Worm (Caenorhabditis elegans) whole organism, late embryonic: ENCODE data around the gene Y105C5B.20.
A peak's percentile ranks its signal among the peaks of the same experiment; 100 is the strongest.

Experiments used
- K09A11.1 ChIP-seq: sonication (generic microtip); optimal IDR thresholded peaks from 2 replicates; lab custom pipeline; 2017; ENCODE audit warnings: antibody characterized with exemption, mild to moderate bottlenecking, missing genetic modification characterization, missing compliant biosample characterization; ENCODE audit not compliant: insufficient read depth
- ceh-18 ChIP-seq: sonication (generic microtip); optimal IDR thresholded peaks from 2 replicates; lab custom pipeline; 2016; ENCODE audit warnings: missing genetic modification characterization, missing compliant biosample characterization
- ceh-19 ChIP-seq: fragments of 200-800 bp; sonication (Bioruptor generic); optimal IDR thresholded peaks from 2 replicates; lab custom pipeline; 2018; ENCODE audit warnings: mild to moderate bottlenecking, missing genetic modification characterization, missing compliant biosample characterization
- ceh-2 ChIP-seq: sonication (generic microtip); optimal IDR thresholded peaks from 2 replicates; lab custom pipeline; 2016; ENCODE audit warnings: missing genotype, missing genetic modification characterization, missing compliant biosample characterization
- ceh-24 ChIP-seq: sonication (generic microtip); optimal IDR thresholded peaks from 2 replicates; lab custom pipeline; 2016; ENCODE audit warnings: mild to moderate bottlenecking, missing genetic modification characterization, missing compliant biosample characterization
- ceh-30 ChIP-seq: fragments of 150-350 bp; optimal IDR thresholded peaks from 2 replicates; lab custom pipeline; 2014; ENCODE audit warnings: missing biosample characterization, missing genetic modification characterization
- ceh-31 ChIP-seq: sonication (generic microtip); optimal IDR thresholded peaks from 2 replicates; lab custom pipeline; 2016; ENCODE audit warnings: missing genetic modification characterization, missing compliant biosample characterization
- ceh-34 ChIP-seq: sonication (generic microtip); optimal IDR thresholded peaks from 2 replicates; lab custom pipeline; 2016; ENCODE audit warnings: mild to moderate bottlenecking, missing genetic modification characterization, missing compliant biosample characterization
- ceh-45 ChIP-seq: fragments of 200-800 bp; sonication (Bioruptor generic); IDR thresholded peaks from 2 replicates; pipeline ENCODE4 v1.3.6; 2022; ENCODE audit warnings: missing genetic modification reagents, missing genetic modification characterization, missing compliant biosample characterization
- ceh-6 ChIP-seq: fragments of 200-800 bp; sonication (Bioruptor generic); optimal IDR thresholded peaks from 2 replicates; lab custom pipeline; 2018; ENCODE audit warnings: mild to moderate bottlenecking, missing genetic modification characterization, missing compliant biosample characterization
- ceh-9 ChIP-seq: sonication (generic microtip); optimal IDR thresholded peaks from 2 replicates; lab custom pipeline; 2016; ENCODE audit warnings: mild to moderate bottlenecking, missing genetic modification characterization, inconsistent platforms, missing compliant biosample characterization
- elt-2 ChIP-seq: sonication (generic microtip); optimal IDR thresholded peaks from 2 replicates; lab custom pipeline; 2016; ENCODE audit warnings: missing genetic modification reagents, missing genetic modification characterization, missing compliant biosample characterization
- elt-4 ChIP-seq: sonication (generic microtip); optimal IDR thresholded peaks from 2 replicates; lab custom pipeline; 2016; ENCODE audit warnings: missing genetic modification characterization, missing compliant biosample characterization
- ets-4 ChIP-seq: sonication (generic microtip); optimal IDR thresholded peaks from 2 replicates; lab custom pipeline; 2016; ENCODE audit warnings: missing genetic modification characterization, missing compliant biosample characterization
- fkh-10 ChIP-seq: fragments of 150-350 bp; optimal IDR thresholded peaks from 2 replicates; lab custom pipeline; 2014; ENCODE audit warnings: missing biosample characterization, missing genetic modification reagents, missing genetic modification characterization
- gmeb-2 ChIP-seq: sonication (generic microtip); optimal IDR thresholded peaks from 2 replicates; lab custom pipeline; 2016; ENCODE audit warnings: missing genetic modification characterization, inconsistent platforms, missing compliant biosample characterization
- hlh-6 ChIP-seq: sonication (generic microtip); optimal IDR thresholded peaks from 2 replicates; lab custom pipeline; 2016; ENCODE audit warnings: missing genotype, missing genetic modification characterization, missing compliant biosample characterization
- hlh-8 ChIP-seq: sonication (generic microtip); optimal IDR thresholded peaks from 2 replicates; lab custom pipeline; 2016; ENCODE audit warnings: missing genotype, missing genetic modification characterization, missing compliant biosample characterization
- lim-6 ChIP-seq: sonication (generic microtip); optimal IDR thresholded peaks from 2 replicates; lab custom pipeline; 2016; ENCODE audit warnings: missing genetic modification characterization, missing compliant biosample characterization
- nfya-1 ChIP-seq: sonication (generic microtip); optimal IDR thresholded peaks from 2 replicates; lab custom pipeline; 2017; ENCODE audit warnings: missing genetic modification characterization, mild to moderate bottlenecking, missing compliant biosample characterization, antibody characterized with exemption, moderate library complexity
- odd-2 ChIP-seq: sonication (generic microtip); optimal IDR thresholded peaks from 2 replicates; lab custom pipeline; 2017; ENCODE audit warnings: antibody characterized with exemption, mild to moderate bottlenecking, missing genetic modification characterization, missing compliant biosample characterization
- pag-3 ChIP-seq: sonication (generic microtip); optimal IDR thresholded peaks from 2 replicates; lab custom pipeline; 2016; ENCODE audit warnings: missing compliant biosample characterization, missing genetic modification characterization, borderline replicate concordance
- pat-9 ChIP-seq: fragments of 200-800 bp; sonication (Bioruptor generic); optimal IDR thresholded peaks from 2 replicates; lab custom pipeline; 2018; ENCODE audit warnings: mild to moderate bottlenecking, missing genetic modification characterization, moderate library complexity, missing compliant biosample characterization
- pha-2 ChIP-seq: sonication (generic microtip); optimal IDR thresholded peaks from 2 replicates; lab custom pipeline; 2017; ENCODE audit warnings: mild to moderate bottlenecking, missing genetic modification characterization, missing compliant biosample characterization
- pros-1 ChIP-seq: fragments of 150-350 bp; optimal IDR thresholded peaks from 2 replicates; lab custom pipeline; 2014; ENCODE audit warnings: missing biosample characterization, missing genetic modification reagents, missing genetic modification characterization
- ref-2 ChIP-seq: sonication (generic microtip); optimal IDR thresholded peaks from 2 replicates; lab custom pipeline; 2016; ENCODE audit warnings: missing genetic modification characterization, missing compliant biosample characterization
- sdc-2 ChIP-seq: sonication (generic microtip); optimal IDR thresholded peaks from 2 replicates; lab custom pipeline; 2016; ENCODE audit warnings: missing genotype, missing genetic modification characterization, missing compliant biosample characterization
- sox-4 ChIP-seq: sonication (generic microtip); optimal IDR thresholded peaks from 2 replicates; lab custom pipeline; 2017; ENCODE audit warnings: mild to moderate bottlenecking, missing genetic modification characterization, inconsistent platforms, missing compliant biosample characterization
- tbx-2 ChIP-seq: sonication (generic microtip); optimal IDR thresholded peaks from 2 replicates; lab custom pipeline; 2016; ENCODE audit warnings: missing genetic modification characterization, missing compliant biosample characterization
- ttx-3 ChIP-seq: sonication (generic microtip); optimal IDR thresholded peaks from 2 replicates; lab custom pipeline; 2016; ENCODE audit warnings: missing genetic modification reagents, missing genetic modification characterization, missing compliant biosample characterization
- zip-5 ChIP-seq: sonication (generic microtip); optimal IDR thresholded peaks from 2 replicates; lab custom pipeline; 2016; ENCODE audit warnings: missing genetic modification characterization, missing compliant biosample characterization
- ztf-16 ChIP-seq: sonication (generic microtip); optimal IDR thresholded peaks from 2 replicates; lab custom pipeline; 2017; ENCODE audit warnings: missing genetic modification characterization, missing compliant biosample characterization

Y105C5B.20 gene

ce11 chrIV:15991416-15991815, 3.0 kb downstream of the Y105C5B.20 start:
- no peak for TF ChIP-seq sox-4 (tag; lab: Kevin White, UChicago)
- TF ChIP-seq pat-9 (tag; lab: Kevin White, UChicago): no peak
- TF ChIP-seq ceh-45 (GFP tag; lab: Robert Waterston, UW): no peak
- no peak for TF ChIP-seq odd-2
- no peak for TF ChIP-seq ceh-24 (tag; lab: Kevin White, UChicago)
- TF ChIP-seq elt-4: no peak
- TF ChIP-seq pros-1 (tag; lab: Kevin White, UChicago): no peak
- TF ChIP-seq pag-3 (tag; lab: Kevin White, UChicago): no peak
- TF ChIP-seq ceh-6 (GFP tag; lab: Kevin White, UChicago): no peak
- no peak for TF ChIP-seq ztf-16 (tag; lab: Kevin White, UChicago)
- TF ChIP-seq ceh-9 (tag; lab: Kevin White, UChicago): no peak
- no peak for TF ChIP-seq elt-2 (tag; lab: Kevin White, UChicago)
- TF ChIP-seq ceh-19 (GFP tag; lab: Kevin White, UChicago): no peak
- TF ChIP-seq ttx-3 (tag; lab: Kevin White, UChicago): no peak

ce11 chrIV:15983920-15984631, 10.3 kb downstream of the Y105C5B.20 start, which contains the start of gene Y105C5B.19:
Gene Y105C5B.19 (minus strand): TSS chrIV:15983970.
- TF ChIP-seq ceh-31 (tag; lab: Kevin White, UChicago): peak; percentile 42
- no peak for TF ChIP-seq ceh-30 (tag; lab: Kevin White, UChicago)
- TF ChIP-seq gmeb-2 (tag; lab: Kevin White, UChicago): no peak
- TF ChIP-seq ceh-2 (tag; lab: Kevin White, UChicago): peak; percentile 1
- TF ChIP-seq nfya-1 (tag; lab: Kevin White, UChicago): peak; percentile 72

ce11 chrIV:15964307-15964706, 30.1 kb downstream of the Y105C5B.20 start, which contains the start of gene Y105C5B.18:
Gene Y105C5B.18 (plus strand): TSS chrIV:15964607.
- TF ChIP-seq fkh-10 (GFP tag; lab: Kevin White, UChicago) (no peak), ref-2 (tag; lab: Kevin White, UChicago) (no peak), ceh-34 (tag; lab: Kevin White, UChicago) (no peak), zip-5 (tag; lab: Kevin White, UChicago) (no peak), K09A11.1 (tag; lab: Kevin White, UChicago) (no peak), ceh-30 (tag; lab: Kevin White, UChicago) (no peak), tbx-2 (no peak), elt-4 (no peak)

ce11 chrIV:15962801-15963200, 31.6 kb downstream of the Y105C5B.20 start, which contains the start of gene Y105C5B.17:
Gene Y105C5B.17 (plus strand): TSS chrIV:15963101.
- TF ChIP-seq K09A11.1 (tag; lab: Kevin White, UChicago) (no peak), ceh-18 (tag; lab: Kevin White, UChicago) (no peak)

- no peak for TF ChIP-seq lim-6 (tag; lab: Kevin White, UChicago)
- no peak for TF ChIP-seq hlh-8
- TF ChIP-seq sdc-2 (tag; lab: Kevin White, UChicago): no peak
- TF ChIP-seq ets-4 (tag; lab: Kevin White, UChicago): no peak
- TF ChIP-seq pha-2 (tag; lab: Kevin White, UChicago): no peak
- TF ChIP-seq zip-5 (tag; lab: Kevin White, UChicago): no peak
- TF ChIP-seq ttx-3 (tag; lab: Kevin White, UChicago): no peak
- TF ChIP-seq hlh-6 (tag; lab: Kevin White, UChicago): no peak
- TF ChIP-seq ceh-31 (tag; lab: Kevin White, UChicago): no peak
Measured at ce11 chrIV:15962219-15962762, 32.1 kb downstream of the Y105C5B.20 start, which contains the start of gene lgc-19. Gene lgc-19 (minus strand): TSS chrIV:15962712.
